Worm (Caenorhabditis elegans) whole organism, early embryonic: ENCODE measurements around the gene nstp-9.

Experiments
- B0310.2 ChIP-seq: sonication (generic microtip); optimal IDR thresholded peaks from 2 replicates; lab custom pipeline; 2016; ENCODE audit warnings: mild to moderate bottlenecking, missing genetic modification characterization, missing compliant biosample characterization
- F13C5.2 ChIP-seq: sonication (generic microtip); optimal IDR thresholded peaks from 2 replicates; lab custom pipeline; 2017; ENCODE audit warnings: mild to moderate bottlenecking, missing genetic modification characterization, inconsistent platforms, missing compliant biosample characterization
- aly-1 ChIP-seq: sonication (generic microtip); optimal IDR thresholded peaks from 2 replicates; lab custom pipeline; 2016; ENCODE audit warnings: missing genetic modification characterization, missing compliant biosample characterization
- ama-1 ChIP-seq: fragments of 150-350 bp; optimal IDR thresholded peaks from 2 replicates; lab custom pipeline; 2014
- ceh-13 ChIP-seq: fragments of 200-800 bp; sonication (Bioruptor generic); optimal IDR thresholded peaks from 2 replicates; lab custom pipeline; 2018; ENCODE audit warnings: mild to moderate bottlenecking, missing genetic modification characterization, missing compliant biosample characterization
- ceh-36 ChIP-seq: sonication (generic microtip); optimal IDR thresholded peaks from 2 replicates; lab custom pipeline; 2016; ENCODE audit warnings: missing genetic modification characterization, inconsistent platforms, missing compliant biosample characterization
- ets-7 ChIP-seq: sonication (generic microtip); optimal IDR thresholded peaks from 2 replicates; lab custom pipeline; 2016; ENCODE audit warnings: missing genotype, missing genetic modification characterization, missing compliant biosample characterization
- flt-1 ChIP-seq: fragments of 200-800 bp; sonication (Bioruptor generic); IDR thresholded peaks from 2 replicates; pipeline ENCODE4 v1.3.6; 2022; ENCODE audit warnings: missing genetic modification characterization, missing compliant biosample characterization
- hmbx-1 ChIP-seq: sonication (generic microtip); optimal IDR thresholded peaks from 2 replicates; lab custom pipeline; 2016; ENCODE audit warnings: mild to moderate bottlenecking, missing genetic modification characterization, missing compliant biosample characterization
- hmg-4 ChIP-seq: fragments of 200-800 bp; sonication (Bioruptor generic); optimal IDR thresholded peaks from 2 replicates; lab custom pipeline; 2018; ENCODE audit warnings: mild to moderate bottlenecking, missing genetic modification characterization, missing compliant biosample characterization
- hnd-1 ChIP-seq: sonication (generic microtip); optimal IDR thresholded peaks from 2 replicates; lab custom pipeline; 2016; ENCODE audit warnings: missing genetic modification characterization, missing compliant biosample characterization
- pes-1 ChIP-seq: fragments of 200-800 bp; sonication (Bioruptor generic); IDR thresholded peaks from 2 replicates; pipeline ENCODE4 v1.3.6; 2022; ENCODE audit warnings: missing genetic modification reagents, missing genetic modification characterization, missing compliant biosample characterization
- scrt-1 ChIP-seq: fragments of 200-800 bp; sonication (Bioruptor generic); IDR thresholded peaks from 2 replicates; pipeline ENCODE4 v1.3.6; 2022; ENCODE audit warnings: missing genetic modification characterization, missing compliant biosample characterization
- sea-1 ChIP-seq: fragments of 200-800 bp; sonication (Bioruptor generic); conservative IDR thresholded peaks from 2 replicates; pipeline ENCODE4 v1.3.6; 2022; ENCODE audit warnings: missing genetic modification characterization, missing compliant biosample characterization
- tbx-11 ChIP-seq: fragments of 200-800 bp; sonication (Bioruptor generic); IDR thresholded peaks from 2 replicates; pipeline ENCODE4 v1.3.6; 2022; ENCODE audit warnings: missing genetic modification characterization, missing compliant biosample characterization
- tbx-37 ChIP-seq: fragments of 200-800 bp; sonication (Bioruptor generic); conservative IDR thresholded peaks from 2 replicates; pipeline ENCODE4 v1.3.6; 2022; ENCODE audit warnings: missing genetic modification reagents, missing genetic modification characterization, missing compliant biosample characterization
- tra-4 ChIP-seq: sonication (generic microtip); optimal IDR thresholded peaks from 2 replicates; lab custom pipeline; 2017; ENCODE audit warnings: missing genetic modification characterization, missing compliant biosample characterization

Gene nstp-9

DNA sequence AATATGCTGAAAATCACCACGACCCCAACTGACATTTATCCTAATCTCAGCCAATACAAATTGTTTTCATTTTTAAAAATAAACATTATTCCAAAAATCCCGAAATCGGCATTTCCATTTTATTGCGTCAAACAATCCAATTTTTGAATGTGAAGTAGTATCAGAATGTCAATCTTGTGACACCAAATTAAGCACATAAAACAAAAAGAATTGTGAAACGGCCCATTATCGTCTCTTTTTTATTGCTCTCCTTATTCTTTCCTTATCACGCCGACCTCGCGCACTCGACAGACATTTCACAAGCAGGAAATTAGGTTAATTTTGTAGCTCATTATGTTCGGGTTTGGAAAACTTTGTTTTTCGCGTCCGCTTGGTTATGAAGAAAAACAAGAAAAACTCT, 39.0 kb downstream of the nstp-9 start, which contains the start of gene T21E8.4:
Gene T21E8.4 (plus strand): TSS at position 301 of the 400 bp plus-strand sequence.
- TF ChIP-seq aly-1 (tag; lab: Kevin White, UChicago) (no peak), tbx-11 (GFP tag; lab: Robert Waterston, UW) (no peak), B0310.2 (tag; lab: Kevin White, UChicago) (no peak), pes-1 (GFP tag; lab: Robert Waterston, UW) (no peak), sea-1 (no peak), ets-7 (no peak), tbx-37 (no peak), hmbx-1 (tag; lab: Kevin White, UChicago) (no peak), ama-1 (lab: Kevin White, UChicago) (no peak), tra-4 (no peak), F13C5.2 (tag; lab: Kevin White, UChicago) (no peak), flt-1 (GFP tag; lab: Robert Waterston, UW) (no peak)

DNA sequence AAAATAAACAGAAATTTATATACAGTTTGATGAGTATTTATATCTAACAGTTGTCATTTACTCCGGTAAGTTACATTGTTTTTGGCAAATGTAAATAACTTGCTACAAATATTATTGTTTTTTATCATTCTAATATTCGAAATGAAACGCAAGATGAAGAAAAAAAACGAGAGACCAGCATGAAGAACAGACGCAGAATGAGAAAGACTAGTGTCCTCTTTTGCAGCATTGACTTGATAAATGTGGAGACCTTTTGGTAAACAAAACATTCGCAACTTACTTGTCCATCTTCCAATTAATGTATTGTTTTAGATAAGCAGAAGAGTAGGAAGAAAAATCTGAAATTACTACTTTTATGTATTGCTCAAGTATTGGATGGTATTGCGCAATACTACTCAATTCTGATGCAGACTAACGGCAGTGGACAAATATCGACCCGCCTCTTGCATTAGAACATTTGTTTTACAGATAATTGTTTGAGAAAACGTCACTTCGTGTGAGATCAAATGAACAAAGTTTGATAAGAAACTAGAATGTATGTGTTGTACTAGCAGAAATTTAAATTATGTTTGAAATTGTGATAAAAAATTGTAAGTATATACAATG, 42.3 kb downstream of the nstp-9 start, which contains the start of gene pgp-6:
Gene pgp-6 (minus strand): TSS at position 288 of the 606 bp plus-strand sequence.
- no peak for TF ChIP-seq sea-1
- TF ChIP-seq ets-7, result no peak
- no peak for TF ChIP-seq scrt-1 (GFP tag; lab: Robert Waterston, UW)
- TF ChIP-seq tra-4, result no peak
- no peak for TF ChIP-seq ama-1 (lab: Kevin White, UChicago)
- TF ChIP-seq flt-1 (GFP tag; lab: Robert Waterston, UW), result no peak
- TF ChIP-seq F13C5.2 (tag; lab: Kevin White, UChicago), result no peak
- TF ChIP-seq hmbx-1 (tag; lab: Kevin White, UChicago), result no peak
- no peak for TF ChIP-seq tbx-11 (GFP tag; lab: Robert Waterston, UW)
- TF ChIP-seq hmg-4 (GFP tag; lab: Kevin White, UChicago), result no peak
- no peak for TF ChIP-seq ceh-36 (tag; lab: Kevin White, UChicago)
- no peak for TF ChIP-seq ceh-13 (GFP tag; lab: Kevin White, UChicago)
- no peak for TF ChIP-seq hnd-1 (tag; lab: Kevin White, UChicago)
- TF ChIP-seq pes-1 (GFP tag; lab: Robert Waterston, UW), result no peak
- no peak for TF ChIP-seq tbx-37
- TF ChIP-seq aly-1 (tag; lab: Kevin White, UChicago), result no peak

ce11 chrX:10870137-10870536, 49.4 kb downstream of the nstp-9 start, which contains the start of gene pgp-7:
Gene pgp-7 (minus strand): TSS chrX:10870237.
- no peak for TF ChIP-seq hmbx-1 (tag; lab: Kevin White, UChicago)
- no peak for TF ChIP-seq ama-1 (lab: Kevin White, UChicago)
- TF ChIP-seq flt-1 (GFP tag; lab: Robert Waterston, UW), result no peak
- TF ChIP-seq B0310.2 (tag; lab: Kevin White, UChicago), result no peak
- no peak for TF ChIP-seq sea-1
- TF ChIP-seq scrt-1 (GFP tag; lab: Robert Waterston, UW), result no peak
- TF ChIP-seq hnd-1 (tag; lab: Kevin White, UChicago), result no peak
- TF ChIP-seq hmg-4 (GFP tag; lab: Kevin White, UChicago), result no peak
- no peak for TF ChIP-seq tbx-11 (GFP tag; lab: Robert Waterston, UW)
- no peak for TF ChIP-seq F13C5.2 (tag; lab: Kevin White, UChicago)
- TF ChIP-seq tra-4, result no peak
- no peak for TF ChIP-seq tbx-37
- TF ChIP-seq aly-1 (tag; lab: Kevin White, UChicago), result no peak
- no peak for TF ChIP-seq pes-1 (GFP tag; lab: Robert Waterston, UW)
- TF ChIP-seq ceh-36 (tag; lab: Kevin White, UChicago), result no peak
- no peak for TF ChIP-seq ets-7
